Fruit fly (Drosophila melanogaster) whole organism, larva: ENCODE data around the gene CG43185.
A peak's percentile ranks its signal among the peaks of the same experiment; 100 is the strongest.

Source experiments
- noc ChIP-seq: fragments of 200-800 bp; sonication (Bioruptor generic); optimal IDR thresholded peaks from 3 replicates; lab custom pipeline; 2019; ENCODE audit warnings: missing biosample characterization, mild to moderate bottlenecking, missing genetic modification characterization, moderate library complexity

The CG43185 gene

DNA sequence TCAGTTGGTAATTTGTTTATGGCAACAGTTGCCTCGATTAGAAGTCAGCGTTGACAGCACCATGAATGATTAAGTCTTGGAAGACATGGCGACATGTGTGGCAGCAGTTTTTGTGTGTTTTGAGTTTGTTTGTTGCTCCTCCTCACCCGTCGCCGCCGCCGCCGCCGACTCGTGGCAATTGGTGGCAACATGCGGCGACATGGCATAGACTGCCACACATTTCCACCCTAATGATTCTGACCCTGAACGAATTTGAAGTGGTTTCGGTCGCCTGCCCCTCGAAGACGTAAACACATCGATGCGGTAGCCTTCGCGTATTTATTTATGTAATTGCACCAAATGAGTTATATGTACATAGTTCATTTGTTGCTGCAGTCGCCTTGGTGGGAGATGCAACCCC, 18.2 kb downstream of the CG43185 start:
- no peak for TF ChIP-seq noc (tag; lab: Kevin White, UChicago)

- no peak for TF ChIP-seq noc (tag; lab: Kevin White, UChicago)
Measured at dm6 chr2L:5904585-5904984, 19.9 kb downstream of the CG43185 start, which contains the start of gene CG9021. Gene CG9021 (minus strand): TSS chr2L:5904689.

- TF ChIP-seq noc (tag; lab: Kevin White, UChicago), result peak; percentile 18
Measured at dm6 chr2L:5906893-5907850, 22.5 kb downstream of the CG43185 start, which contains the start of gene bchs. Gene bchs (plus strand): TSS chr2L:5907169.

dm6 chr2L:5910189-5910588, 25.5 kb downstream of the CG43185 start, which contains the start of gene CG14000:
Gene CG14000 (minus strand): TSS chr2L:5910289.
- no peak for TF ChIP-seq noc (tag; lab: Kevin White, UChicago)

dm6 chr2L:5923603-5924138, 39.0 kb downstream of the CG43185 start, which contains the start of gene CG9016:
Gene CG9016 (minus strand): TSS chr2L:5923653.
- no peak for TF ChIP-seq noc (tag; lab: Kevin White, UChicago)

- TF ChIP-seq noc (tag; lab: Kevin White, UChicago), result no peak
Measured at dm6 chr2L:5925164-5925563, 40.5 kb downstream of the CG43185 start.

dm6 chr2L:5925637-5926036, 40.9 kb downstream of the CG43185 start, which contains the start of gene dsf:
Gene dsf (plus strand): TSS chr2L:5925937.
- TF ChIP-seq noc (tag; lab: Kevin White, UChicago), result no peak

DNA sequence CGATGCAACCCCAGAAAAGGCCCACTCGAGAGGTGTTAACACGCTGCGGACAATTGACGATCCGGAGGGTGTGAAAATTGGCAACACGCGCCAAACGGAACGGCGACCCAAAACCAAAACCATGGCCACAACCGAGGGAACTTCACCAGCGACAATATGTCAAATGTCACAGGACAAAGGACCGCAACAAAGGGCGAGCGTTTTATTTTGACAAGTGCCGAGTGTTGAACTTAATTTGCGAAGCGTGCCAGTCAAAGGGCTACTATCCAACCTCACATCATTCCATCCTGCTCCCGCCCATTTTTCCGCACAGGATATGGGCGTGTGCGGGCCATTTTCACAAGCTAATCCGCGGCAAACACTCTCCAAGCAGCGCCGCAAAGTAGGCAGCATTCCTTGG, 42.7 kb downstream of the CG43185 start:
- TF ChIP-seq noc (tag; lab: Kevin White, UChicago), result no peak
